Fruit fly (Drosophila melanogaster) whole organism, pupa: ENCODE data around the gene DPCoAC.
A peak's percentile ranks its signal among the peaks of the same experiment; 100 is the strongest.

Experiments
- CG10348 ChIP-seq: fragments of 200-800 bp; sonication (Bioruptor generic); IDR thresholded peaks from 2 replicates; pipeline ENCODE4 v1.3.6; 2022; ENCODE audit warnings: missing biosample characterization, missing genetic modification characterization
- CG12605 ChIP-seq: fragments of 200-800 bp; sonication (Bioruptor generic); IDR thresholded peaks from 2 replicates; pipeline ENCODE4 v1.3.6; 2022; ENCODE audit warnings: missing biosample characterization, missing genetic modification characterization
- CG13204 ChIP-seq: fragments of 200-800 bp; sonication (Bioruptor generic); optimal IDR thresholded peaks from 2 replicates; lab custom pipeline; 2018; ENCODE audit warnings: missing biosample characterization, mild to moderate bottlenecking, missing genetic modification characterization, moderate library complexity
- CG14655 ChIP-seq: fragments of 200-800 bp; sonication (Bioruptor generic); optimal IDR thresholded peaks from 3 replicates; lab custom pipeline; 2017; ENCODE audit warnings: mild to moderate bottlenecking, missing biosample characterization, missing genetic modification reagents, missing genetic modification characterization
- CG15710 ChIP-seq: fragments of 200-800 bp; sonication (Bioruptor generic); optimal IDR thresholded peaks from 2 replicates; lab custom pipeline; 2018; ENCODE audit warnings: missing biosample characterization, mild to moderate bottlenecking, missing genetic modification characterization, moderate library complexity
- CG17806 ChIP-seq: fragments of 200-800 bp; sonication (Bioruptor generic); optimal IDR thresholded peaks from 2 replicates; lab custom pipeline; 2018; ENCODE audit warnings: missing biosample characterization, mild to moderate bottlenecking, missing genetic modification characterization, moderate library complexity
- CG32121 ChIP-seq: fragments of 200-800 bp; sonication (Bioruptor generic); IDR thresholded peaks from 2 replicates; pipeline ENCODE4 v1.3.6; 2022; ENCODE audit warnings: missing biosample characterization, missing genetic modification characterization
- CG4496 ChIP-seq: fragments of 200-800 bp; sonication (Bioruptor generic); IDR thresholded peaks from 3 replicates; pipeline ENCODE4 v1.3.6; 2022; ENCODE audit warnings: missing biosample characterization, missing genetic modification characterization
- CG8159 ChIP-seq: fragments of 200-800 bp; sonication (Bioruptor generic); optimal IDR thresholded peaks from 3 replicates; lab custom pipeline; 2018; ENCODE audit warnings: missing biosample characterization, mild to moderate bottlenecking, missing genetic modification characterization, moderate library complexity
- CG8301 ChIP-seq: fragments of 200-800 bp; sonication (Bioruptor generic); optimal IDR thresholded peaks from 2 replicates; lab custom pipeline; 2018; ENCODE audit warnings: missing biosample characterization, mild to moderate bottlenecking, missing genetic modification characterization
- D1 ChIP-seq: fragments of 200-800 bp; sonication (Bioruptor generic); optimal IDR thresholded peaks from 2 replicates; lab custom pipeline; 2018; ENCODE audit warnings: missing biosample characterization, mild to moderate bottlenecking, missing genetic modification characterization, moderate library complexity
- EcR ChIP-seq: fragments of 200-800 bp; sonication (Bioruptor generic); optimal IDR thresholded peaks from 3 replicates; lab custom pipeline; 2019; ENCODE audit warnings: missing biosample characterization, missing genetic modification characterization, mild to moderate bottlenecking, moderate library complexity, missing genetic modification reagents
- Ets98B ChIP-seq: fragments of 200-800 bp; sonication (Bioruptor generic); IDR thresholded peaks from 2 replicates; pipeline ENCODE4 v1.3.6; 2022; ENCODE audit warnings: missing biosample characterization, missing genetic modification characterization
- Pif1A ChIP-seq: fragments of 200-800 bp; sonication (Bioruptor generic); optimal IDR thresholded peaks from 3 replicates; lab custom pipeline; 2016; ENCODE audit warnings: missing biosample characterization, missing genetic modification characterization
- Pif1B ChIP-seq: fragments of 200-800 bp; sonication (Bioruptor generic); optimal IDR thresholded peaks from 3 replicates; lab custom pipeline; 2016; ENCODE audit warnings: missing biosample characterization, missing genetic modification characterization
- Snoo ChIP-seq: fragments of 200-800 bp; sonication (Bioruptor generic); optimal IDR thresholded peaks from 3 replicates; lab custom pipeline; 2017; ENCODE audit warnings: missing biosample characterization, mild to moderate bottlenecking, missing genetic modification characterization, inconsistent platforms
- fd96Ca ChIP-seq: fragments of 200-800 bp; sonication (Bioruptor generic); IDR thresholded peaks from 3 replicates; pipeline ENCODE4 v1.3.6; 2022; ENCODE audit warnings: missing biosample characterization, missing genetic modification characterization
- gl ChIP-seq: fragments of 200-800 bp; sonication (Bioruptor generic); optimal IDR thresholded peaks from 2 replicates; lab custom pipeline; 2018; ENCODE audit warnings: missing biosample characterization, mild to moderate bottlenecking, missing genetic modification characterization
- rn ChIP-seq: fragments of 200-800 bp; sonication (Bioruptor generic); IDR thresholded peaks from 2 replicates; pipeline ENCODE4 v1.3.6; 2022; ENCODE audit warnings: missing biosample characterization, missing genetic modification characterization

The DPCoAC gene

DNA sequence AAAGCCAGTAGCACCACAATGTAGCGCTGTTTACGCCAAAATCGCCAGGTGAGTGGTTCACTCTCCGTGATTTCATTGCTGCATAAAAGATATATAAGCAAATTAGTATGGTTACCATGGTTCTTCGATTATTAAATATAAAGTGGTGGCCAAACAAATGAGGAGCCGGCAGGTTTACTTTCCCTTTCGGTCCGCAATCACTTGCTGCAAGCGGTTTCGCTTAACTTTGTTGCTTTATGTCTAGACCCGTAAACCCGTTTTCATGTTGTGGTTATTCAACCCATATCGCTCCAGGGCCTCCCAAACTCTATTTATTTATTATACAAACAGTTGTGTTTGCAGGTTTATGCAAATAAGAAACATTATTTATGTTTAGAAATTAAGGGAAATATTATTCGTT, 48.1 kb downstream of the DPCoAC start:
- TF ChIP-seq CG14655 (GFP tag; lab: Kevin White, UChicago) (no peak), CG17806 (tag; lab: Kevin White, UChicago) (no peak), Snoo (tag; lab: Kevin White, UChicago) (no peak), EcR (GFP tag; lab: Kevin White, UChicago) (no peak), D1 (tag; lab: Kevin White, UChicago) (no peak), CG12605 (no peak), CG15710 (tag; lab: Kevin White, UChicago) (no peak), Pif1B (no peak), Pif1A (GFP tag; lab: Kevin White, UChicago) (no peak), CG8301 (tag; lab: Kevin White, UChicago) (no peak), CG10348 (GFP tag; lab: Robert Waterston, UW) (no peak), rn (GFP tag; lab: Robert Waterston, UW) (no peak), CG32121 (no peak), gl (tag; lab: Kevin White, UChicago) (no peak)

DNA sequence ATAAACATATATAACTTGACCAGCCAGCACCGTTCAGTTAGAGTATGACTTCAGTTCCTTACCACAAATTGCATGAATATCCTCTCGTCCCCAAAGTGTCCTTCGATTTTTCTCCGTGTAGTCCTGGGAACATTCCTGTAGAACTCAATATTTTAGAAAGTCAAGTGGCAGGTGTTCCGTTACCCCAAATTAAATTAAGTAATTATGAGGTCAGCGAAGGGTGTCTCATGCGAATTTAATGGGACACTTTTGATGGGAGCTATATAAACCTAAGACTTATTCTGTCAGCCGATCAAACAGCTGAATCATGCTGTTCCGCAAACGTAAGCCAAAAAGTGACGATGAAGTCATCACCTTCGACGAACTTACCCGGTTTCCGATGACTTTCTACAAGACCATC, 53.0 kb downstream of the DPCoAC start, which contains the start of gene Or92a:
Gene Or92a, plus strand, starts transcription at position 301 of the 400 bp plus-strand sequence.
- TF ChIP-seq fd96Ca = no peak
- no peak for TF ChIP-seq CG14655 (GFP tag; lab: Kevin White, UChicago)
- no peak for TF ChIP-seq Ets98B (GFP tag; lab: Robert Waterston, UW)
- TF ChIP-seq rn (GFP tag; lab: Robert Waterston, UW) = no peak
- no peak for TF ChIP-seq gl (tag; lab: Kevin White, UChicago)
- TF ChIP-seq CG8159 (tag; lab: Kevin White, UChicago) = no peak
- no peak for TF ChIP-seq CG13204 (GFP tag; lab: Kevin White, UChicago)
- no peak for TF ChIP-seq CG12605
- TF ChIP-seq Snoo (tag; lab: Kevin White, UChicago) = no peak

DNA sequence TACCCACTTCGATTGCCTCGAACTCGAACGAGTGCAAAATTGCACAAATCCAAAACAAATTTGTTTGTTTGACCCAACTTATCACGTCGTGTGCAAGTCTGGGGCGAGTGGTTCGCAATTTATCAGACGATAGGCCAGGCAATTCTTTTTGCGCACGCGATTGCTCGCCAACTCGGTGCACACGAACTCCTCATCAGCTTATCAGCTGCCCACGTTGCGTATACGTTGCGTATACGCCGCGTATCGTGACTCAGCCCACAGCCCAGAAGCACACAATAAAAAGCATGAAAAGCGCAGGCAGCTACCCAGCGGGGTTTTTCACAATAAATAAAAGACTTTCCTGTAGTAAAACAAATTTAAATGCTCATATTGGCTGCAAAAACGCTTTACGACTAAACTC, 53.8 kb downstream of the DPCoAC start, which contains the start of gene MtnB:
Gene MtnB, minus strand, starts transcription at position 101 of the 400 bp plus-strand sequence.
- 0 out of 3 replicates have a peak, but pooled peaks have one; percentile 19 for TF ChIP-seq CG4496 (GFP tag; lab: Robert Waterston, UW)
- TF ChIP-seq EcR (GFP tag; lab: Kevin White, UChicago) = no peak
- TF ChIP-seq fd96Ca = no peak
- no peak for TF ChIP-seq D1 (tag; lab: Kevin White, UChicago)
- no peak for TF ChIP-seq CG8301 (tag; lab: Kevin White, UChicago)
